Fruit fly (Drosophila melanogaster) whole organism, embryonic: ENCODE measurements around the gene CG10866.

Experiments used
- BEAF-32 ChIP-seq: fragments of 200-800 bp; sonication (Bioruptor generic); optimal IDR thresholded peaks from 3 replicates; lab custom pipeline; 2017; ENCODE audit warnings: missing biosample characterization, missing genetic modification characterization, mild to moderate bottlenecking, moderate library complexity, missing genetic modification reagents
- CG10267 ChIP-seq: fragments of 200-800 bp; sonication (Bioruptor generic); optimal IDR thresholded peaks from 2 replicates; lab custom pipeline; 2018; ENCODE audit warnings: missing biosample characterization, mild to moderate bottlenecking, missing genetic modification characterization, moderate library complexity
- CG12155 ChIP-seq: fragments of 200-800 bp; sonication (Bioruptor generic); optimal IDR thresholded peaks from 3 replicates; lab custom pipeline; 2016; ENCODE audit warnings: missing biosample characterization, missing genetic modification characterization
- CG12219 ChIP-seq: fragments of 200-800 bp; sonication (Bioruptor generic); optimal IDR thresholded peaks from 3 replicates; lab custom pipeline; 2018; ENCODE audit warnings: missing biosample characterization, mild to moderate bottlenecking, missing genetic modification characterization
- CG12391 ChIP-seq: fragments of 200-800 bp; sonication (Bioruptor generic); optimal IDR thresholded peaks from 3 replicates; lab custom pipeline; 2018; ENCODE audit warnings: missing biosample characterization, mild to moderate bottlenecking, missing genetic modification characterization, moderate library complexity
- CG12659 ChIP-seq: fragments of 200-800 bp; sonication (Bioruptor generic); optimal IDR thresholded peaks from 3 replicates; lab custom pipeline; 2017; ENCODE audit warnings: mild to moderate bottlenecking, missing biosample characterization, missing genetic modification reagents, missing genetic modification characterization
- CG13287 ChIP-seq: fragments of 200-800 bp; sonication (Bioruptor generic); IDR thresholded peaks from 2 replicates; pipeline ENCODE4 v1.3.6; 2022; ENCODE audit warnings: missing biosample characterization, missing genetic modification characterization; ENCODE audit not compliant: partially characterized antibody
- CG13424 ChIP-seq: fragments of 200-800 bp; sonication (Bioruptor generic); optimal IDR thresholded peaks from 2 replicates; lab custom pipeline; 2019; ENCODE audit warnings: missing biosample characterization, mild to moderate bottlenecking, missing genetic modification characterization, moderate library complexity
- CG13624 ChIP-seq: fragments of 200-800 bp; sonication (Bioruptor generic); optimal IDR thresholded peaks from 2 replicates; lab custom pipeline; 2016; ENCODE audit warnings: missing biosample characterization, missing genetic modification characterization
- CG14710 ChIP-seq: fragments of 200-800 bp; sonication (Bioruptor generic); optimal IDR thresholded peaks from 3 replicates; lab custom pipeline; 2019; ENCODE audit warnings: missing biosample characterization, mild to moderate bottlenecking, missing genetic modification characterization, moderate library complexity
- CG15601 ChIP-seq: fragments of 200-800 bp; sonication (Bioruptor generic); optimal IDR thresholded peaks from 3 replicates; lab custom pipeline; 2019; ENCODE audit warnings: missing biosample characterization, mild to moderate bottlenecking, missing genetic modification characterization, moderate library complexity
- CG1603 ChIP-seq: fragments of 200-800 bp; sonication (Bioruptor generic); optimal IDR thresholded peaks from 2 replicates; lab custom pipeline; 2019; ENCODE audit warnings: missing biosample characterization, mild to moderate bottlenecking, missing genetic modification characterization, moderate library complexity
- CG17385 ChIP-seq: fragments of 200-800 bp; sonication (Bioruptor generic); optimal IDR thresholded peaks from 3 replicates; lab custom pipeline; 2018; ENCODE audit warnings: missing biosample characterization, mild to moderate bottlenecking, missing genetic modification characterization
- CG2199 ChIP-seq: fragments of 200-800 bp; sonication (Bioruptor generic); IDR thresholded peaks from 3 replicates; pipeline ENCODE4 v1.3.6; 2022; ENCODE audit warnings: missing biosample characterization, missing genetic modification characterization
- CG3281 ChIP-seq: fragments of 200-800 bp; sonication (Bioruptor generic); optimal IDR thresholded peaks from 3 replicates; lab custom pipeline; 2017; ENCODE audit warnings: missing biosample characterization, mild to moderate bottlenecking, missing genetic modification characterization
- CG34376 ChIP-seq: fragments of 200-800 bp; sonication (Bioruptor generic); optimal IDR thresholded peaks from 2 replicates; lab custom pipeline; 2018; ENCODE audit warnings: missing biosample characterization, mild to moderate bottlenecking, missing genetic modification characterization
- CG43689 ChIP-seq: fragments of 200-800 bp; sonication (Bioruptor generic); IDR thresholded peaks from 2 replicates; pipeline ENCODE4 v1.3.6; 2022; ENCODE audit warnings: missing biosample characterization, missing genetic modification characterization
- CG7556 ChIP-seq: fragments of 200-800 bp; sonication (Bioruptor generic); optimal IDR thresholded peaks from 2 replicates; lab custom pipeline; 2017; ENCODE audit warnings: missing biosample characterization, mild to moderate bottlenecking, missing genetic modification characterization
- CG7786 ChIP-seq: fragments of 200-800 bp; sonication (Bioruptor generic); optimal IDR thresholded peaks from 2 replicates; lab custom pipeline; 2016; ENCODE audit warnings: missing biosample characterization, missing genetic modification characterization
- CHES-1-like ChIP-seq: fragments of 200-800 bp; sonication (Bioruptor generic); optimal IDR thresholded peaks from 2 replicates; lab custom pipeline; 2016; ENCODE audit warnings: missing biosample characterization, missing genetic modification characterization
- Dll ChIP-seq: fragments of 200-800 bp; sonication (Bioruptor generic); IDR thresholded peaks from 4 replicates; pipeline ENCODE4 v1.3.6; 2022; ENCODE audit warnings: missing biosample characterization, missing genetic modification characterization; ENCODE audit not compliant: partially characterized antibody
- E2f2 ChIP-seq: fragments of 200-800 bp; sonication (Bioruptor generic); IDR thresholded peaks from 2 replicates; pipeline ENCODE4 v1.3.6; 2022; ENCODE audit warnings: missing biosample characterization, missing genetic modification characterization
- Ets65A ChIP-seq: fragments of 200-800 bp; sonication (Bioruptor generic); peaks from one replicate; lab custom pipeline; 2016; ENCODE audit warnings: missing biosample characterization, missing genetic modification characterization
- Ets97D ChIP-seq: fragments of 200-800 bp; sonication (Bioruptor generic); optimal IDR thresholded peaks from 3 replicates; lab custom pipeline; 2016; ENCODE audit warnings: missing biosample characterization, missing genetic modification characterization
- HLHmδ ChIP-seq: fragments of 200-800 bp; sonication (Bioruptor generic); optimal IDR thresholded peaks from 2 replicates; lab custom pipeline; 2018; ENCODE audit warnings: missing biosample characterization, mild to moderate bottlenecking, missing genetic modification characterization, moderate library complexity
- HmgZ ChIP-seq: fragments of 200-800 bp; sonication (Bioruptor generic); optimal IDR thresholded peaks from 2 replicates; lab custom pipeline; 2018; ENCODE audit warnings: missing biosample characterization, mild to moderate bottlenecking, missing genetic modification characterization
- Hmr ChIP-seq: fragments of 200-800 bp; sonication (Bioruptor generic); optimal IDR thresholded peaks from 3 replicates; lab custom pipeline; 2017; ENCODE audit warnings: mild to moderate bottlenecking, missing biosample characterization, missing genetic modification reagents, missing genetic modification characterization
- Lhr ChIP-seq: fragments of 200-800 bp; sonication (Bioruptor generic); optimal IDR thresholded peaks from 3 replicates; lab custom pipeline; 2017; ENCODE audit warnings: mild to moderate bottlenecking, missing biosample characterization, missing genetic modification reagents, missing genetic modification characterization
- Mad ChIP-seq: fragments of 200-800 bp; sonication (Bioruptor generic); optimal IDR thresholded peaks from 2 replicates; lab custom pipeline; 2016; ENCODE audit warnings: missing biosample characterization, missing genetic modification characterization
- Myb ChIP-seq: fragments of 200-800 bp; sonication (Bioruptor generic); optimal IDR thresholded peaks from 2 replicates; lab custom pipeline; 2016; ENCODE audit warnings: missing biosample characterization, missing genetic modification characterization
- NC2β ChIP-seq: fragments of 200-800 bp; sonication (Bioruptor generic); optimal IDR thresholded peaks from 2 replicates; lab custom pipeline; 2016; ENCODE audit warnings: missing biosample characterization, missing genetic modification characterization
- Oaz ChIP-seq: fragments of 200-800 bp; sonication (Bioruptor generic); IDR thresholded peaks from 2 replicates; pipeline ENCODE4 v1.3.6; 2022; ENCODE audit warnings: missing biosample characterization, missing genetic modification characterization
- ci ChIP-seq: fragments of 200-800 bp; sonication (Bioruptor generic); IDR thresholded peaks from 3 replicates; pipeline ENCODE4 v1.3.6; 2022; ENCODE audit warnings: missing biosample characterization, missing genetic modification characterization
- dpn ChIP-seq, 2 experiments: fragments of 200-800 bp; sonication (Bioruptor generic); optimal IDR thresholded peaks; 3 replicates each; lab custom pipeline; 2016; ENCODE audit warnings: missing biosample characterization in 2 of 2, missing genetic modification characterization in 2 of 2
- gfzf ChIP-seq: fragments of 200-800 bp; sonication (Bioruptor generic); optimal IDR thresholded peaks from 2 replicates; lab custom pipeline; 2016; ENCODE audit warnings: missing biosample characterization, mild to moderate bottlenecking, missing genetic modification characterization, moderate library complexity
- hbn ChIP-seq: fragments of 200-800 bp; sonication (Bioruptor generic); IDR thresholded peaks from 2 replicates; pipeline ENCODE4 v1.3.6; 2022; ENCODE audit warnings: missing biosample characterization, missing genetic modification characterization; ENCODE audit not compliant: partially characterized antibody
- her ChIP-seq: fragments of 200-800 bp; sonication (Bioruptor generic); optimal IDR thresholded peaks from 2 replicates; lab custom pipeline; 2016; ENCODE audit warnings: missing biosample characterization, missing genetic modification characterization
- kni ChIP-seq: fragments of 200-800 bp; sonication (Bioruptor generic); optimal IDR thresholded peaks from 3 replicates; lab custom pipeline; 2017; ENCODE audit warnings: mild to moderate bottlenecking, missing biosample characterization, missing genetic modification reagents, missing genetic modification characterization
- mirr ChIP-seq: fragments of 200-800 bp; sonication (Bioruptor generic); optimal IDR thresholded peaks from 3 replicates; lab custom pipeline; 2018; ENCODE audit warnings: missing biosample characterization, mild to moderate bottlenecking, missing genetic modification characterization
- nerfin-1 ChIP-seq: fragments of 200-800 bp; sonication (Bioruptor generic); optimal IDR thresholded peaks from 3 replicates; lab custom pipeline; 2019; ENCODE audit warnings: missing biosample characterization, mild to moderate bottlenecking, missing genetic modification characterization, moderate library complexity
- phol ChIP-seq: fragments of 200-800 bp; sonication (Bioruptor generic); optimal IDR thresholded peaks from 3 replicates; lab custom pipeline; 2018; ENCODE audit warnings: missing biosample characterization, mild to moderate bottlenecking, missing genetic modification characterization, moderate library complexity
- prd ChIP-seq, 3 experiments: fragments of >200 bp in 2 of 3; fragments of 200-800 bp in 1 of 3; sonication (Bioruptor generic) in 1 of 3; optimal IDR thresholded peaks in 2 of 3; IDR thresholded peaks in 1 of 3; 2 replicates in 2 of 3; 3 replicates in 1 of 3; pipeline versions ENCODE4 v1.3.6 to Lab custom; 2017 to 2022; ENCODE audit warnings: missing biosample characterization in 1 of 3, missing genetic modification characterization in 1 of 3
- sob ChIP-seq: fragments of 200-800 bp; sonication (Bioruptor generic); IDR thresholded peaks from 2 replicates; pipeline ENCODE4 v1.3.6; 2022; ENCODE audit warnings: missing biosample characterization, missing genetic modification characterization
- sr ChIP-seq: fragments of 200-800 bp; sonication (Bioruptor generic); IDR thresholded peaks from 3 replicates; pipeline ENCODE4 v1.3.6; 2022; ENCODE audit warnings: missing biosample characterization, missing genetic modification characterization
- sug ChIP-seq: fragments of 200-800 bp; optimal IDR thresholded peaks from 2 replicates; lab custom pipeline; 2019; ENCODE audit warnings: missing biosample characterization, mild to moderate bottlenecking, missing genetic modification characterization, moderate library complexity
- trem ChIP-seq: fragments of 200-800 bp; optimal IDR thresholded peaks from 3 replicates; lab custom pipeline; 2019; ENCODE audit warnings: missing biosample characterization, mild to moderate bottlenecking, missing genetic modification characterization, moderate library complexity
- unc-4 ChIP-seq: fragments of 200-800 bp; sonication (Bioruptor generic); IDR thresholded peaks from 2 replicates; pipeline ENCODE4 v1.3.6; 2022; ENCODE audit warnings: missing biosample characterization, missing genetic modification characterization; ENCODE audit not compliant: partially characterized antibody
- wdn ChIP-seq: fragments of 200-800 bp; sonication (Bioruptor generic); IDR thresholded peaks from 2 replicates; pipeline ENCODE4 v1.3.6; 2022; ENCODE audit warnings: missing biosample characterization, missing genetic modification characterization
- zfh2 ChIP-seq: fragments of 200-800 bp; sonication (Bioruptor generic); optimal IDR thresholded peaks from 2 replicates; lab custom pipeline; 2016; ENCODE audit warnings: missing biosample characterization, missing genetic modification characterization

Gene CG10866

dm6 chr3L:3896553-3897034 lies 41.2 kb downstream of the CG10866 start, which contains the start of the genes Gr63a and Lamtor4 (continued):
- TF ChIP-seq CG7556 = no peak
- peak; percentile 6 for TF ChIP-seq mirr (GFP tag; lab: Kevin White, UChicago)
- peak; percentile 58; the same call in 1 of the 3 replicates for TF ChIP-seq sr (GFP tag; lab: Robert Waterston, UW)
- peak; percentile 72 for TF ChIP-seq nerfin-1
- peak; percentile 27 to 28 for TF ChIP-seq dpn (GFP tag; optimal IDR thresholded peaks at IDR 0.05; lab: Kevin White, UChicago)
- TF ChIP-seq trem = peak; percentile 85
- TF ChIP-seq Hmr = peak; percentile 55
- peak; percentile 36 for TF ChIP-seq CG12659
- TF ChIP-seq CG13424 (tag; lab: Kevin White, UChicago) = peak; percentile 6
- TF ChIP-seq CG13287 (GFP tag; lab: Robert Waterston, UW) = peak; percentile 37; the same call in 1 of the 2 replicates
- TF ChIP-seq CG13624 = peak; percentile 57
- TF ChIP-seq Ets97D = peak; percentile 73
- peak; percentile 34 for TF ChIP-seq CG15601 (tag; lab: Kevin White, UChicago)
- TF ChIP-seq kni = peak; percentile 16
- TF ChIP-seq CG7786 (GFP tag; lab: Kevin White, UChicago) = peak; percentile 28
- peak; percentile 49 for TF ChIP-seq phol (tag; lab: Kevin White, UChicago)
- peak; percentile 10 for TF ChIP-seq CG3281 (GFP tag; lab: Kevin White, UChicago)
- TF ChIP-seq CG17385 (GFP tag; lab: Kevin White, UChicago) = no peak
- peak; percentile 15 for TF ChIP-seq zfh2 (GFP tag; lab: Kevin White, UChicago)
- peak; percentile 24; the same call in 1 of the 2 replicates for TF ChIP-seq sob (GFP tag; lab: Robert Waterston, UW)
- TF ChIP-seq CG1603 (tag; lab: Kevin White, UChicago) = peak; percentile 69
- peak; percentile 44 for TF ChIP-seq CG14710 (tag; lab: Kevin White, UChicago)
- peak; percentile 56 for TF ChIP-seq Ets65A
- TF ChIP-seq CG43689 (GFP tag; lab: Robert Waterston, UW) = no peak
- peak; percentile 5 for TF ChIP-seq CG12155 (GFP tag; lab: Kevin White, UChicago)
- 0 out of 2 replicates have a peak, but pooled peaks have one; percentile 26 for TF ChIP-seq wdn (GFP tag; lab: Robert Waterston, UW)
- peak; percentile 72 for TF ChIP-seq CG34376
- TF ChIP-seq her = peak; percentile 41
- TF ChIP-seq NC2β (GFP tag; lab: Kevin White, UChicago) = peak; percentile 37
- peak; percentile 52; the same call in 1 of the 3 replicates for TF ChIP-seq ci (GFP tag; lab: Robert Waterston, UW)
- no peak for TF ChIP-seq prd (optimal IDR thresholded peaks at IDR 0.05; lab: Kevin White, UChicago)
- no peak for TF ChIP-seq prd (GFP tag; IDR thresholded peaks at IDR 0.05; lab: Robert Waterston, UW)
- TF ChIP-seq CG12391 = no peak
- peak; percentile 96 for TF ChIP-seq CG10267 (tag; lab: Kevin White, UChicago)
- no peak for TF ChIP-seq unc-4 (GFP tag; lab: Robert Waterston, UW)
- TF ChIP-seq gfzf (GFP tag; lab: Kevin White, UChicago) = peak; percentile 85
- TF ChIP-seq HmgZ (tag; lab: Kevin White, UChicago) = peak; percentile 64
- no peak for TF ChIP-seq hbn (GFP tag; lab: Robert Waterston, UW)
- TF ChIP-seq BEAF-32 (GFP tag; lab: Kevin White, UChicago) = peak; percentile 41
- TF ChIP-seq Oaz (GFP tag; lab: Robert Waterston, UW) = no peak
- TF ChIP-seq CHES-1-like (GFP tag; lab: Kevin White, UChicago) = peak; percentile 37
- peak; percentile 98 for TF ChIP-seq CG2199 (GFP tag; lab: Robert Waterston, UW)
- peak; percentile 24 for TF ChIP-seq Lhr
- no peak for TF ChIP-seq Mad
- 0 out of 4 replicates have a peak, but pooled peaks have one; percentile 31 for TF ChIP-seq Dll (GFP tag; lab: Robert Waterston, UW)
- TF ChIP-seq HLHmδ (GFP tag; lab: Kevin White, UChicago) = peak; percentile 1
- TF ChIP-seq CG12219 (GFP tag; lab: Kevin White, UChicago) = no peak
- TF ChIP-seq sug (tag; lab: Kevin White, UChicago) = peak; percentile 43
- peak; percentile 47 for TF ChIP-seq Myb (GFP tag; lab: Kevin White, UChicago)
- peak; percentile 97 for TF ChIP-seq E2f2 (GFP tag; lab: Robert Waterston, UW)
